Fruit fly (Drosophila melanogaster): ENCODE results near the gene CG4907.

CG4907 gene

dm6 chr3R:22666449-22667283 lies 43.9 kb downstream of the CG4907 start (continued):
- TF ChIP-seq seq (GFP tag; IDR thresholded peaks at IDR 0.05) = no peak
- TF ChIP-seq CG4424 (GFP tag; optimal IDR thresholded peaks at IDR 0.05) = no peak
- no peak for TF ChIP-seq Rfx (GFP tag; IDR thresholded peaks at IDR 0.05)
- TF ChIP-seq wek (GFP tag; optimal IDR thresholded peaks at IDR 0.05) = no peak
- no peak for TF ChIP-seq z (GFP tag; IDR thresholded peaks at IDR 0.05)
- no peak for TF ChIP-seq pnt (GFP tag; optimal IDR thresholded peaks at IDR 0.05)
- no peak for TF ChIP-seq yki (optimal IDR thresholded peaks at IDR 0.05)
- TF ChIP-seq CG8478 (optimal IDR thresholded peaks at IDR 0.05) = peak; percentile 55
- TF ChIP-seq Awh (GFP tag; IDR thresholded peaks at IDR 0.05) = 0 out of 2 replicates have a peak, but pooled peaks have one; percentile 22
- TF ChIP-seq dimm (GFP tag; IDR thresholded peaks at IDR 0.05) = no peak
- TF ChIP-seq Abd-B (GFP tag; optimal IDR thresholded peaks at IDR 0.05) = no peak
- TF ChIP-seq kah (GFP tag; optimal IDR thresholded peaks at IDR 0.05) = peak; percentile 46
- no peak for TF ChIP-seq hth (optimal IDR thresholded peaks at IDR 0.05)
- no peak for TF ChIP-seq dmrt11E (tag; optimal IDR thresholded peaks at IDR 0.05)
- no peak for TF ChIP-seq cato (GFP tag; optimal IDR thresholded peaks at IDR 0.05; ENCODE audit: borderline replicate concordance)
- no peak for TF ChIP-seq PHDP (tag; optimal IDR thresholded peaks at IDR 0.05)
- TF ChIP-seq CG4328 (GFP tag; optimal IDR thresholded peaks at IDR 0.05) = no peak
- TF ChIP-seq GATAe (GFP tag; conservative IDR thresholded peaks at IDR 0.05) = no peak
- no peak for TF ChIP-seq sens-2 (GFP tag; IDR thresholded peaks at IDR 0.05)
- no peak for TF ChIP-seq CG32767 (GFP tag; IDR thresholded peaks at IDR 0.05)
- no peak for TF ChIP-seq NK7.1 (GFP tag; optimal IDR thresholded peaks at IDR 0.05)
- no peak for TF ChIP-seq CG16815 (GFP tag; optimal IDR thresholded peaks at IDR 0.05)
- peak; percentile 12 for TF ChIP-seq oc (tag; optimal IDR thresholded peaks at IDR 0.05)
- TF ChIP-seq grn (GFP tag; optimal IDR thresholded peaks at IDR 0.05) = no peak
- TF ChIP-seq ken (GFP tag; IDR thresholded peaks at IDR 0.05) = no peak
- TF ChIP-seq croc (GFP tag; conservative IDR thresholded peaks at IDR 0.05) = no peak
- no peak for TF ChIP-seq Lhr (GFP tag; optimal IDR thresholded peaks at IDR 0.05)
- TF ChIP-seq CG6689 (GFP tag; IDR thresholded peaks at IDR 0.05) = no peak
- no peak for TF ChIP-seq CG12744 (GFP tag; optimal IDR thresholded peaks at IDR 0.05)
- peak; percentile 92 for TF ChIP-seq Sry-β (GFP tag; optimal IDR thresholded peaks at IDR 0.05)
- no peak for TF ChIP-seq tio (GFP tag; optimal IDR thresholded peaks at IDR 0.05)
- no peak for TF ChIP-seq CG34376 (GFP tag; optimal IDR thresholded peaks at IDR 0.05)
- no peak for TF ChIP-seq CG8359 (GFP tag; optimal IDR thresholded peaks at IDR 0.05; ENCODE audit: borderline replicate concordance)
- TF ChIP-seq Dref (GFP tag; IDR thresholded peaks at IDR 0.05) = no peak
- TF ChIP-seq CG2678 (tag; optimal IDR thresholded peaks at IDR 0.05) = no peak
- no peak for TF ChIP-seq dmrt99B (tag; optimal IDR thresholded peaks at IDR 0.05)
- no peak for TF ChIP-seq CG31441 (GFP tag; IDR thresholded peaks at IDR 0.05)
- TF ChIP-seq CG7357 (GFP tag; IDR thresholded peaks at IDR 0.05) = no peak
- no peak for TF ChIP-seq Drgx (GFP tag; IDR thresholded peaks at IDR 0.05)
- TF ChIP-seq CG3163 (GFP tag; optimal IDR thresholded peaks at IDR 0.05) = peak; percentile 40
- no peak for TF ChIP-seq disco-r (GFP tag; optimal IDR thresholded peaks at IDR 0.05)
- no peak for TF ChIP-seq CG31224 (GFP tag; IDR thresholded peaks at IDR 0.05)
- TF ChIP-seq ap (GFP tag; IDR thresholded peaks at IDR 0.05) = no peak
- no peak for TF ChIP-seq Hr51 (GFP tag; optimal IDR thresholded peaks at IDR 0.05)
- TF ChIP-seq CG10979 (tag; optimal IDR thresholded peaks at IDR 0.05) = no peak
- no peak for TF ChIP-seq CG3838 (GFP tag; optimal IDR thresholded peaks at IDR 0.05)
- TF ChIP-seq CG10366 (GFP tag; IDR thresholded peaks at IDR 0.05) = no peak
- no peak for TF ChIP-seq odd (GFP tag; optimal IDR thresholded peaks at IDR 0.05)
- TF ChIP-seq CG8924 (tag; optimal IDR thresholded peaks at IDR 0.05) = no peak
- TF ChIP-seq Oaz (GFP tag; IDR thresholded peaks at IDR 0.05) = no peak
- no peak for TF ChIP-seq fd96Cb (tag; optimal IDR thresholded peaks at IDR 0.05)

All from whole organism, embryonic.